Fruit fly (Drosophila melanogaster) whole organism, wandering third instar larva: ENCODE results near the gene mtSSB.
A peak's percentile ranks its signal among the peaks of the same experiment; 100 is the strongest.

Experiments used
- Dfd ChIP-seq: fragments of >200 bp; optimal IDR thresholded peaks from 2 replicates; lab custom pipeline; 2017; ENCODE audit warnings: missing biosample characterization, missing genetic modification characterization
- HLH106 ChIP-seq: fragments of 200-800 bp; optimal IDR thresholded peaks from 3 replicates; lab custom pipeline; 2019; ENCODE audit warnings: missing biosample characterization, mild to moderate bottlenecking, missing genetic modification characterization, moderate library complexity
- Hr83 ChIP-seq: fragments of 200-300 bp; sonication (Bioruptor generic); optimal IDR thresholded peaks from 2 replicates; lab custom pipeline; 2016; ENCODE audit warnings: missing biosample characterization, mild to moderate bottlenecking, missing genetic modification characterization, moderate library complexity; ENCODE audit not compliant: poor library complexity, severe bottlenecking
- Sp1 ChIP-seq: fragments of 200-800 bp; sonication (Bioruptor generic); optimal IDR thresholded peaks from 3 replicates; lab custom pipeline; 2019; ENCODE audit warnings: missing biosample characterization, mild to moderate bottlenecking, missing genetic modification characterization, moderate library complexity
- dsf ChIP-seq: sonication (Bioruptor generic); optimal IDR thresholded peaks from 2 replicates; lab custom pipeline; 2016; ENCODE audit warnings: missing biosample characterization, missing genetic modification characterization, borderline replicate concordance
- h ChIP-seq: fragments of 200-800 bp; sonication (Bioruptor generic); optimal IDR thresholded peaks from 3 replicates; lab custom pipeline; 2016; ENCODE audit warnings: missing biosample characterization, mild to moderate bottlenecking, missing genetic modification characterization
- jim ChIP-seq: fragments of 175-275, 200-325 bp; sonication (Bioruptor generic); optimal IDR thresholded peaks from 2 replicates; lab custom pipeline; 2016; ENCODE audit warnings: missing biosample characterization, mild to moderate bottlenecking, missing genetic modification characterization
- lola ChIP-seq: fragments of >200 bp; optimal IDR thresholded peaks from 2 replicates; lab custom pipeline; 2017; ENCODE audit warnings: missing biosample characterization, missing genetic modification characterization
- pan ChIP-seq: fragments of >200 bp; optimal IDR thresholded peaks from 2 replicates; lab custom pipeline; 2017
- psq ChIP-seq: fragments of 200-800 bp; sonication (Bioruptor generic); optimal IDR thresholded peaks from 3 replicates; lab custom pipeline; 2017; ENCODE audit warnings: missing biosample characterization, mild to moderate bottlenecking, missing genetic modification characterization, moderate library complexity
- rgr ChIP-seq: fragments of 200-800 bp; sonication (Bioruptor generic); optimal IDR thresholded peaks from 3 replicates; lab custom pipeline; 2016; ENCODE audit warnings: missing biosample characterization, mild to moderate bottlenecking, missing genetic modification characterization
- usp ChIP-seq: fragments of >200 bp; optimal IDR thresholded peaks from 2 replicates; lab custom pipeline; 2017; ENCODE audit warnings: missing biosample characterization, missing genetic modification characterization

DNA sequence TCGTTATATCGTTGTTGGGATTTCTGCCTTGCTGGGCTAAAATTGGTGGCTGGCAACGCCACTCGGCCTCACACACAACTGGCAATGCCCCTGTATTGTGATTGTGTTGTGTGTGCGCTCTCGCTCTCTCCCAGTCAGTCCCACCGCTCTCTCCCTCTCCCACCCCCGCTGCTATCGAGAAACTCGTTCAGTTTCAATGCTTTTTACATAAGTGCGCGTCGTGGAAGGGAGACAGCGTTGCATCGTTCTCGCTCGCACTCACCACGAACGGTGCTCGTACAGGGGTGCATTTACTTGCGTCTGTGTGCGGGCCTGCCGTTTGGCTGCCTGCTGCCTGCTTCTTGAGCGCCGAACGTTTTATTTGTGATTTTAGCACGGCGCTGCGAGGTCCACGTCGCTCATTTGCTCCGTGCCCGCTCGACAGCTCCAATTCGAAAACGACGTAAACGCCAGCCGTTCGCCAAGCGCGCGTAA, 37.4 kb upstream of the mtSSB start:
- TF ChIP-seq psq (GFP tag; lab: Kevin White, UChicago) = peak; percentile 95
- TF ChIP-seq Sp1 (GFP tag; lab: Kevin White, UChicago) = peak; percentile 63
- TF ChIP-seq jim = peak; percentile 84
- TF ChIP-seq Dfd (GFP tag; lab: Kevin White, UChicago) = no peak
- no peak for TF ChIP-seq dsf (GFP tag; lab: Kevin White, UChicago)
- peak; percentile 57 for TF ChIP-seq rgr (GFP tag; lab: Kevin White, UChicago)
- TF ChIP-seq lola (GFP tag; lab: Kevin White, UChicago) = no peak
- peak; percentile 97 for TF ChIP-seq Hr83 (GFP tag; lab: Kevin White, UChicago)
- peak; percentile 33 for TF ChIP-seq HLH106 (tag; lab: Kevin White, UChicago)
- no peak for TF ChIP-seq pan (lab: Kevin White, UChicago)
- TF ChIP-seq usp = no peak
- peak; percentile 94 for TF ChIP-seq h
